Fruit fly (Drosophila melanogaster) whole organism, wandering third instar larva: ENCODE measurements around the gene Rbf2.

Source experiments
- N ChIP-seq: fragments of >200 bp; optimal IDR thresholded peaks from 2 replicates; lab custom pipeline; 2018; ENCODE audit warnings: missing biosample characterization, missing external identifiers, missing genetic modification characterization
- OdsH ChIP-seq: fragments of 200-800 bp; sonication (Bioruptor generic); optimal IDR thresholded peaks from 2 replicates; lab custom pipeline; 2016; ENCODE audit warnings: missing biosample characterization, mild to moderate bottlenecking, missing genetic modification characterization
- foxo ChIP-seq, 2 experiments: fragments of 200-800 bp; sonication (Bioruptor generic); optimal IDR thresholded peaks; 2 replicates in 1 of 2; 3 replicates in 1 of 2; lab custom pipeline; 2016 to 2017; ENCODE audit warnings: missing biosample characterization in 2 of 2, missing genetic modification characterization in 2 of 2
- fru ChIP-seq: fragments of 200-800 bp; sonication (Bioruptor generic); optimal IDR thresholded peaks from 3 replicates; lab custom pipeline; 2016; ENCODE audit warnings: missing biosample characterization, mild to moderate bottlenecking, missing genetic modification characterization
- psq ChIP-seq: fragments of 200-800 bp; sonication (Bioruptor generic); optimal IDR thresholded peaks from 3 replicates; lab custom pipeline; 2017; ENCODE audit warnings: missing biosample characterization, mild to moderate bottlenecking, missing genetic modification characterization, moderate library complexity

DNA sequence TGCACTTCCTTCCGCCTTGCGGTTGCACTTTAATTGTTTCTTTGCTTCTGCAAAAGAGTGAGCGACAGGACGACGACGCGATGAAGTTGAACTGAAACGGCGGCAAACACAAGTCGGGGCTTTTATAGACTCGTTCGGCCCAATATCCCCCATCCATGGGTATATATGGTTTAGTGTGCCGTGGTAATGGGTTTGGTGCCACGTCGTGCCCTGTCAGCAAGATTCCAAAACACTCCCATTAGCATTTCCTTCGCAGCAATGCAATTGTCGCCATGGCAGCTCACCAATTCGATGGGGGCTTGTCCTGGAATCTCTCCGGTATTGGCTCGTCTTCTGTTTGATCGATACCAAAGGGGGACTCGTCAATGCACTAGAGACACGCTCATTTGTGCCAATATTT lies 47.3 kb upstream of the Rbf2 start, which contains the start of gene CG45105:
- TF ChIP-seq fru (GFP tag; lab: Kevin White, UChicago): no peak
- TF ChIP-seq OdsH (GFP tag; lab: Kevin White, UChicago): no peak
- no peak for TF ChIP-seq foxo (GFP tag; optimal IDR thresholded peaks at IDR 0.05; lab: Kevin White, UChicago)
- TF ChIP-seq N: no peak
- no peak for TF ChIP-seq psq
